Worm (Caenorhabditis elegans) whole organism, late embryonic: Measurements from ENCODE around the gene nhr-114.

ENCODE experiments used
- T23F11.4 ChIP-seq: fragments of 200-800 bp; sonication (Bioruptor generic); optimal IDR thresholded peaks from 2 replicates; lab custom pipeline; 2018; ENCODE audit warnings: mild to moderate bottlenecking, missing genetic modification characterization, missing compliant biosample characterization
- dmd-4 ChIP-seq: sonication (generic microtip); optimal IDR thresholded peaks from 2 replicates; lab custom pipeline; 2016; ENCODE audit warnings: borderline replicate concordance, missing genetic modification characterization, missing compliant biosample characterization
- nhr-11 ChIP-seq: fragments of 150-350 bp; optimal IDR thresholded peaks from 2 replicates; lab custom pipeline; 2014; ENCODE audit warnings: missing biosample characterization, missing genetic modification characterization
- pha-4 ChIP-seq: fragments of 150-350 bp; optimal IDR thresholded peaks from 2 replicates; lab custom pipeline; 2018; ENCODE audit warnings: missing biosample characterization, missing genetic modification reagents, missing genetic modification characterization
- pqm-1 ChIP-seq: sonication (generic microtip); optimal IDR thresholded peaks from 2 replicates; lab custom pipeline; 2016; ENCODE audit warnings: missing genetic modification characterization, missing compliant biosample characterization
- tbx-2 ChIP-seq: sonication (generic microtip); optimal IDR thresholded peaks from 2 replicates; lab custom pipeline; 2016; ENCODE audit warnings: missing genetic modification characterization, missing compliant biosample characterization
- ttx-3 ChIP-seq: sonication (generic microtip); optimal IDR thresholded peaks from 2 replicates; lab custom pipeline; 2016; ENCODE audit warnings: missing genetic modification reagents, missing genetic modification characterization, missing compliant biosample characterization
- ztf-16 ChIP-seq: sonication (generic microtip); optimal IDR thresholded peaks from 2 replicates; lab custom pipeline; 2017; ENCODE audit warnings: missing genetic modification characterization, missing compliant biosample characterization

- TF ChIP-seq pqm-1 (tag; lab: Kevin White, UChicago) (no peak), nhr-11 (no peak), ztf-16 (no peak), T23F11.4 (GFP tag; lab: Kevin White, UChicago) (no peak), tbx-2 (tag; lab: Kevin White, UChicago) (no peak), pha-4 (no peak), ttx-3 (no peak), dmd-4 (tag; lab: Kevin White, UChicago) (no peak)
These were observed 29.9 kb downstream of the nhr-114 start for ce11 chrV:4216902-4217301.
